Fruit fly (Drosophila melanogaster): ENCODE results near the gene mbf1.
A peak's percentile ranks its signal among the peaks of the same experiment; 100 is the strongest.

The mbf1 gene

DNA sequence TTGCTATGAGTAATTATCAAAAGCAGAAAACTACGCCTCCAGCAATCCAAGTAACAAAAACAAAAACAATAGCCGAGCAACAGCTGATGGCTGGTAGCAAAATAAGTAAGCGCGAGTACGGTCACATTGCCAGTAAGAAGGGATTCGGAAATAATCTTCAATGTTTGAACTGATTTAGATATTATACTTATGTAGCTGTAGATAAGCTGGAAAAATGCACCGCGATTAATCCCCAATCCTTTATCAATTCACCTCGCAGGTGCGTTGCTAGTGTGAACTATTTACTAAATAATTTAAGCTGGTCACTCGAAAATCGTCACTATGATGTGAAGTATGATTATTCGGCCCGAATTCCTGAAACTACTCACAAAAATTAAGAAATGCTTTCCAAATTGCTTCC, 12.8 kb downstream of the mbf1 start, which contains the start of the genes Syx8 and CG32163:
TSS of gene Syx8 (minus strand) at position 69 of the 400 bp plus-strand sequence.
TSS of gene CG32163 (plus strand) at position 169 of the 400 bp plus-strand sequence.
- TF ChIP-seq CG3032 (tag; optimal IDR thresholded peaks at IDR 0.05): no peak
- TF ChIP-seq Sox14 (GFP tag; optimal IDR thresholded peaks at IDR 0.05): peak; percentile 32

DNA sequence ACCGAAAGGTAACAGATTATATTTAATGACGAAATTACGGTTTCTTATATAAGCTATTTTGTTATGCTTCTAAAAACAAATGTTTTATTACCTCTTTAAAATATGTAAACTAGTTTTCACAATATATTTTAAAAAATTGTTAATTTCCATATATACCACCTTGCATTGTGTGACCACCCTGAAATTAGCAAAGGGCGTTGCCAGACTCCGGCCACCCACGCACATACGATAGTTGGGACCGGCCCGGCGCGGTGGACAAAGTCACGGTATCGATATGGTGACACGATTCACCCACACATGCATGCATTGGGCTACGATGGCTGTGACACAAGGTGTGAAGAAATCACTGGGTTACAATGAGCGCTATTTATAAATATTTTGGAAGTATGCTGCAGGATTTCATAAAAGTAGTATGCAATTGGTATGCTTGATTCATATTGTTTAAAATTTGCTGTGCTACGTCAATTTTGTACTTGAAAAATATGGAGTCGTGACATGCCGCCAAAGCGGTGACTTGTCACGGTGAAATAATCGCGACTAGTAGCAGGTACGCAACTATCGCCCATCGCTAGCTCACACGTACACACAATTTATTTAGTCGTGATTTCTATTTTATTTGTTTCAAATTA, 13.9 kb downstream of the mbf1 start:
- TF ChIP-seq dac (GFP tag; optimal IDR thresholded peaks at IDR 0.05): no peak
- peak; percentile 73 for TF ChIP-seq eg (GFP tag; IDR thresholded peaks at IDR 0.05)
- no peak for TF ChIP-seq vri (GFP tag; optimal IDR thresholded peaks at IDR 0.05)
- no peak for TF ChIP-seq ss (GFP tag; optimal IDR thresholded peaks at IDR 0.05)
- TF ChIP-seq salr (GFP tag; optimal IDR thresholded peaks at IDR 0.05): no peak
- TF ChIP-seq lz (GFP tag; optimal IDR thresholded peaks at IDR 0.05): peak; percentile 52
- no peak for TF ChIP-seq CG11762 (GFP tag; optimal IDR thresholded peaks at IDR 0.05; ENCODE audit: insufficient read depth)
- no peak for TF ChIP-seq CG32006 (GFP tag; optimal IDR thresholded peaks at IDR 0.05)
- TF ChIP-seq CG11902 (GFP tag; optimal IDR thresholded peaks at IDR 0.05): peak; percentile 21
- TF ChIP-seq CG6792 (GFP tag; optimal IDR thresholded peaks at IDR 0.05): peak; percentile 10
- TF ChIP-seq CG8119 (GFP tag; IDR thresholded peaks at IDR 0.05): 0 out of 3 replicates have a peak, but pooled peaks have one; percentile 54
- TF ChIP-seq CG31627 (GFP tag; optimal IDR thresholded peaks at IDR 0.05): peak; percentile 61
- TF ChIP-seq acj6 (GFP tag; optimal IDR thresholded peaks at IDR 0.05): peak; percentile 30
- TF ChIP-seq Sox14 (GFP tag; optimal IDR thresholded peaks at IDR 0.05): peak; percentile 64
- peak; percentile 66 for TF ChIP-seq esn (GFP tag; optimal IDR thresholded peaks at IDR 0.05)
- peak; percentile 50 for TF ChIP-seq Ets96B (tag; optimal IDR thresholded peaks at IDR 0.05)
- TF ChIP-seq CG10669 (GFP tag; optimal IDR thresholded peaks at IDR 0.05): no peak
- TF ChIP-seq Eip78C (GFP tag): peak; percentile 55
- TF ChIP-seq fkh (GFP tag; optimal IDR thresholded peaks at IDR 0.05): peak; percentile 53
- no peak for TF ChIP-seq CG16779 (tag; optimal IDR thresholded peaks at IDR 0.05)
- no peak for TF ChIP-seq Met (GFP tag; optimal IDR thresholded peaks at IDR 0.05)
- TF ChIP-seq Hr4 (GFP tag; optimal IDR thresholded peaks at IDR 0.05): no peak
- TF ChIP-seq CG6808 (GFP tag; optimal IDR thresholded peaks at IDR 0.05): no peak
- no peak for TF ChIP-seq net (GFP tag; optimal IDR thresholded peaks at IDR 0.05)
- no peak for TF ChIP-seq CG6854 (GFP tag; optimal IDR thresholded peaks at IDR 0.05)
- no peak for TF ChIP-seq svp (GFP tag)
- TF ChIP-seq cyc (GFP tag; optimal IDR thresholded peaks at IDR 0.05): peak; percentile 50
- peak; percentile 59 for TF ChIP-seq CG3919 (GFP tag; optimal IDR thresholded peaks at IDR 0.05)
- TF ChIP-seq Eip75B (GFP tag; optimal IDR thresholded peaks at IDR 0.05): peak; percentile 32
- TF ChIP-seq CG11294 (GFP tag; IDR thresholded peaks at IDR 0.05): no peak
- TF ChIP-seq spab (GFP tag; optimal IDR thresholded peaks at IDR 0.05): no peak
- TF ChIP-seq pdm3 (GFP tag; optimal IDR thresholded peaks at IDR 0.05): no peak
- no peak for TF ChIP-seq Gug (GFP tag; IDR thresholded peaks at IDR 0.05)
- TF ChIP-seq achi (GFP tag; optimal IDR thresholded peaks at IDR 0.05): no peak
- no peak for TF ChIP-seq CG10631 (GFP tag; optimal IDR thresholded peaks at IDR 0.05)
- TF ChIP-seq Sox15 (GFP tag; optimal IDR thresholded peaks at IDR 0.05): no peak
- TF ChIP-seq CG34406 (GFP tag; optimal IDR thresholded peaks at IDR 0.05): no peak
- TF ChIP-seq CG6276 (GFP tag; optimal IDR thresholded peaks at IDR 0.05): no peak
- no peak for TF ChIP-seq Blimp-1 (GFP tag; optimal IDR thresholded peaks at IDR 0.05)
- TF ChIP-seq CG9139 (GFP tag; optimal IDR thresholded peaks at IDR 0.05): no peak
- TF ChIP-seq Ets21C (GFP tag; optimal IDR thresholded peaks at IDR 0.05): peak; percentile 54
- TF ChIP-seq CG6163 (GFP tag; IDR thresholded peaks at IDR 0.05): peak; percentile 38; the same call in 1 of the 3 replicates
- no peak for TF ChIP-seq Hr38 (GFP tag; optimal IDR thresholded peaks at IDR 0.05)
- TF ChIP-seq CG3032 (tag; optimal IDR thresholded peaks at IDR 0.05): peak; percentile 57
- TF ChIP-seq Sox102F (GFP tag; optimal IDR thresholded peaks at IDR 0.05): no peak
- peak; percentile 55 for TF ChIP-seq OdsH (GFP tag; optimal IDR thresholded peaks at IDR 0.05)
- peak; percentile 49 for TF ChIP-seq Hr39 (GFP tag; optimal IDR thresholded peaks at IDR 0.05)
- peak; percentile 20 for TF ChIP-seq CG8632 (GFP tag; optimal IDR thresholded peaks at IDR 0.05)
- TF ChIP-seq fd59A (GFP tag; optimal IDR thresholded peaks at IDR 0.05): no peak

Measured in whole organism, prepupa.